Worm (Caenorhabditis elegans): ENCODE measurements around the gene K02A6.3.

K02A6.3 gene

DNA sequence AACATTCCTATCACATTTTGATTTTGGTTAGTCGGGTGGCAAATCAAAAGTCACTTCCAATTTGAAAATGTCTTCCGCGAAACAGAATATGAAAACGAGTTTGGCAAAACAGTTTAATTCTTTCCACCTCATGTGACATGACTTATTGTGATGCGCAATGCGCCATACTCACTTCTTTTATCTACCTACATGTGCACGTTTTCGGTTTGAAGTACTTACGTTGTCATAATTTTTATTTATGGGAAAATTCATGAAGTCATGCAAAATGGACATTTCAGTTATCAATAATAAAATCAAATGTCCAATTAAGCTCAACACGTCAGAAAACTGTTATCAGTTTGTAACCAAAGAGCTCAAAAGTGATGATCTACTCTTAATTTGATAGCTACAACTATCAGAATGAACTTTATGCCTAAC lies 6.9 kb upstream of the K02A6.3 start:
- TF ChIP-seq nhr-90 (tag; optimal IDR thresholded peaks at IDR 0.05; ENCODE audit: poor library complexity) (peak; percentile 79), egl-13 (tag; optimal IDR thresholded peaks at IDR 0.05) (no peak), unc-98 (GFP tag; IDR thresholded peaks at IDR 0.05) (no peak), ets-5 (GFP tag; IDR thresholded peaks at IDR 0.05) (no peak), dsc-1 (tag; optimal IDR thresholded peaks at IDR 0.05) (no peak), nhr-85 (tag) (peak; percentile 98), fkh-10 (GFP tag; optimal IDR thresholded peaks at IDR 0.05) (no peak), fos-1 (tag; optimal IDR thresholded peaks at IDR 0.05) (no peak), ceh-88 (GFP tag; IDR thresholded peaks at IDR 0.05) (peak; percentile 22; the same call in 1 of the 2 replicates), nhr-77 (tag; optimal IDR thresholded peaks at IDR 0.05) (no peak), pqm-1 (tag; optimal IDR thresholded peaks at IDR 0.05) (no peak), zag-1 (tag; optimal IDR thresholded peaks at IDR 0.05) (no peak), fkh-4 (tag; optimal IDR thresholded peaks at IDR 0.05; ENCODE audit: borderline replicate concordance) (no peak), C34B4.2 (tag; optimal IDR thresholded peaks at IDR 0.05) (no peak), nhr-71 (tag; optimal IDR thresholded peaks at IDR 0.05) (peak; percentile 80), C16A3.4 (tag; optimal IDR thresholded peaks at IDR 0.05) (no peak), mab-9 (GFP tag; IDR thresholded peaks at IDR 0.05) (no peak), unc-62 (GFP tag; optimal IDR thresholded peaks at IDR 0.05) (no peak), elt-2 (tag; optimal IDR thresholded peaks at IDR 0.05) (peak; percentile 83), efl-3 (GFP tag; optimal IDR thresholded peaks at IDR 0.05) (no peak), efl-1 (optimal IDR thresholded peaks at IDR 0.05) (peak in 1 of 2 experiments; percentile 26), efl-1 (GFP tag; optimal IDR thresholded peaks at IDR 0.05 in 1 of 2) (peak in 1 of 2 experiments; percentile 94), unc-130 (tag; optimal IDR thresholded peaks at IDR 0.05) (no peak), zip-4 (GFP tag; optimal IDR thresholded peaks at IDR 0.05) (no peak), lin-39 (tag; optimal IDR thresholded peaks at IDR 0.05) (no peak), alr-1 (tag; optimal IDR thresholded peaks at IDR 0.05; ENCODE audit: borderline replicate concordance) (no peak), ztf-4 (tag; optimal IDR thresholded peaks at IDR 0.05) (no peak), lin-35 (GFP tag; optimal IDR thresholded peaks at IDR 0.05) (peak; percentile 31 to 63), nhr-28 (tag; optimal IDR thresholded peaks at IDR 0.05) (no peak), lin-14 (GFP tag; optimal IDR thresholded peaks at IDR 0.05) (peak; percentile 84), blmp-1 (tag; optimal IDR thresholded peaks at IDR 0.05) (peak; percentile 72), skn-1 (tag; optimal IDR thresholded peaks at IDR 0.05) (peak; percentile 35), sup-37 (GFP tag; optimal IDR thresholded peaks at IDR 0.05) (no peak), elt-3 (tag; optimal IDR thresholded peaks at IDR 0.05) (peak in 2 of 6 experiments; percentile 71 to 92), dpl-1 (GFP tag; optimal IDR thresholded peaks at IDR 0.05) (peak in 1 of 3 experiments; percentile 23), pag-3 (tag; optimal IDR thresholded peaks at IDR 0.05; ENCODE audit: borderline replicate concordance, insufficient read depth) (peak; percentile 43), nhr-19 (GFP tag; conservative IDR thresholded peaks at IDR 0.05) (peak; percentile 38; the same call in 1 of the 2 replicates), snu-23 (GFP tag; optimal IDR thresholded peaks at IDR 0.05) (peak; percentile 84), mep-1 (tag; optimal IDR thresholded peaks at IDR 0.05) (peak; percentile 15), jun-1 (tag; optimal IDR thresholded peaks at IDR 0.05) (no peak), unc-86 (tag; optimal IDR thresholded peaks at IDR 0.05) (no peak), nhr-12 (tag; optimal IDR thresholded peaks at IDR 0.05) (no peak), mdl-1 (tag; optimal IDR thresholded peaks at IDR 0.05) (peak in 1 of 2 experiments; percentile 81), ceh-63 (GFP tag; optimal IDR thresholded peaks at IDR 0.05) (no peak), aha-1 (tag; optimal IDR thresholded peaks at IDR 0.05) (no peak), sptf-1 (tag; optimal IDR thresholded peaks at IDR 0.05) (no peak), nhr-237 (tag; optimal IDR thresholded peaks at IDR 0.05) (no peak), ceh-82 (tag; optimal IDR thresholded peaks at IDR 0.05) (no peak), hpl-2 (GFP tag; optimal IDR thresholded peaks at IDR 0.05) (no peak), snpc-4 (tag; optimal IDR thresholded peaks at IDR 0.05) (no peak), irx-1 (tag; optimal IDR thresholded peaks at IDR 0.05) (no peak), lir-3 (tag; optimal IDR thresholded peaks at IDR 0.05; ENCODE audit: poor library complexity) (peak; percentile 3), unc-30 (tag; optimal IDR thresholded peaks at IDR 0.05) (no peak)

Data from whole organism, L1 larva.